Fruit fly (Drosophila melanogaster) whole organism, pupa: ENCODE data around the gene waw.

Experiments
- CG10348 ChIP-seq: fragments of 200-800 bp; sonication (Bioruptor generic); IDR thresholded peaks from 2 replicates; pipeline ENCODE4 v1.3.6; 2022; ENCODE audit warnings: missing biosample characterization, missing genetic modification characterization
- CG12605 ChIP-seq: fragments of 200-800 bp; sonication (Bioruptor generic); IDR thresholded peaks from 2 replicates; pipeline ENCODE4 v1.3.6; 2022; ENCODE audit warnings: missing biosample characterization, missing genetic modification characterization
- CG13204 ChIP-seq: fragments of 200-800 bp; sonication (Bioruptor generic); optimal IDR thresholded peaks from 2 replicates; lab custom pipeline; 2018; ENCODE audit warnings: missing biosample characterization, mild to moderate bottlenecking, missing genetic modification characterization, moderate library complexity
- CG14655 ChIP-seq: fragments of 200-800 bp; sonication (Bioruptor generic); optimal IDR thresholded peaks from 3 replicates; lab custom pipeline; 2017; ENCODE audit warnings: mild to moderate bottlenecking, missing biosample characterization, missing genetic modification reagents, missing genetic modification characterization
- CG15710 ChIP-seq: fragments of 200-800 bp; sonication (Bioruptor generic); optimal IDR thresholded peaks from 2 replicates; lab custom pipeline; 2018; ENCODE audit warnings: missing biosample characterization, mild to moderate bottlenecking, missing genetic modification characterization, moderate library complexity
- CG17806 ChIP-seq: fragments of 200-800 bp; sonication (Bioruptor generic); optimal IDR thresholded peaks from 2 replicates; lab custom pipeline; 2018; ENCODE audit warnings: missing biosample characterization, mild to moderate bottlenecking, missing genetic modification characterization, moderate library complexity
- CG32121 ChIP-seq: fragments of 200-800 bp; sonication (Bioruptor generic); IDR thresholded peaks from 2 replicates; pipeline ENCODE4 v1.3.6; 2022; ENCODE audit warnings: missing biosample characterization, missing genetic modification characterization
- CG34367 ChIP-seq: fragments of 200-800 bp; sonication (Bioruptor generic); optimal IDR thresholded peaks from 2 replicates; lab custom pipeline; 2018; ENCODE audit warnings: missing biosample characterization, mild to moderate bottlenecking, missing genetic modification characterization
- CG4496 ChIP-seq: fragments of 200-800 bp; sonication (Bioruptor generic); IDR thresholded peaks from 3 replicates; pipeline ENCODE4 v1.3.6; 2022; ENCODE audit warnings: missing biosample characterization, missing genetic modification characterization
- CG8159 ChIP-seq: fragments of 200-800 bp; sonication (Bioruptor generic); optimal IDR thresholded peaks from 3 replicates; lab custom pipeline; 2018; ENCODE audit warnings: missing biosample characterization, mild to moderate bottlenecking, missing genetic modification characterization, moderate library complexity
- CG8301 ChIP-seq: fragments of 200-800 bp; sonication (Bioruptor generic); optimal IDR thresholded peaks from 2 replicates; lab custom pipeline; 2018; ENCODE audit warnings: missing biosample characterization, mild to moderate bottlenecking, missing genetic modification characterization
- CG9948 ChIP-seq: fragments of 200-800 bp; sonication (Bioruptor generic); optimal IDR thresholded peaks from 2 replicates; lab custom pipeline; 2018; ENCODE audit warnings: missing biosample characterization, mild to moderate bottlenecking, missing genetic modification characterization, moderate library complexity
- D1 ChIP-seq: fragments of 200-800 bp; sonication (Bioruptor generic); optimal IDR thresholded peaks from 2 replicates; lab custom pipeline; 2018; ENCODE audit warnings: missing biosample characterization, mild to moderate bottlenecking, missing genetic modification characterization, moderate library complexity
- EcR ChIP-seq: fragments of 200-800 bp; sonication (Bioruptor generic); optimal IDR thresholded peaks from 3 replicates; lab custom pipeline; 2019; ENCODE audit warnings: missing biosample characterization, missing genetic modification characterization, mild to moderate bottlenecking, moderate library complexity, missing genetic modification reagents
- Ets98B ChIP-seq: fragments of 200-800 bp; sonication (Bioruptor generic); IDR thresholded peaks from 2 replicates; pipeline ENCODE4 v1.3.6; 2022; ENCODE audit warnings: missing biosample characterization, missing genetic modification characterization
- Pif1A ChIP-seq: fragments of 200-800 bp; sonication (Bioruptor generic); optimal IDR thresholded peaks from 3 replicates; lab custom pipeline; 2016; ENCODE audit warnings: missing biosample characterization, missing genetic modification characterization
- Pif1B ChIP-seq: fragments of 200-800 bp; sonication (Bioruptor generic); optimal IDR thresholded peaks from 3 replicates; lab custom pipeline; 2016; ENCODE audit warnings: missing biosample characterization, missing genetic modification characterization
- Snoo ChIP-seq: fragments of 200-800 bp; sonication (Bioruptor generic); optimal IDR thresholded peaks from 3 replicates; lab custom pipeline; 2017; ENCODE audit warnings: missing biosample characterization, mild to moderate bottlenecking, missing genetic modification characterization, inconsistent platforms
- fd96Ca ChIP-seq: fragments of 200-800 bp; sonication (Bioruptor generic); IDR thresholded peaks from 3 replicates; pipeline ENCODE4 v1.3.6; 2022; ENCODE audit warnings: missing biosample characterization, missing genetic modification characterization
- gl ChIP-seq: fragments of 200-800 bp; sonication (Bioruptor generic); optimal IDR thresholded peaks from 2 replicates; lab custom pipeline; 2018; ENCODE audit warnings: missing biosample characterization, mild to moderate bottlenecking, missing genetic modification characterization
- rn ChIP-seq: fragments of 200-800 bp; sonication (Bioruptor generic); IDR thresholded peaks from 2 replicates; pipeline ENCODE4 v1.3.6; 2022; ENCODE audit warnings: missing biosample characterization, missing genetic modification characterization

Gene waw

DNA sequence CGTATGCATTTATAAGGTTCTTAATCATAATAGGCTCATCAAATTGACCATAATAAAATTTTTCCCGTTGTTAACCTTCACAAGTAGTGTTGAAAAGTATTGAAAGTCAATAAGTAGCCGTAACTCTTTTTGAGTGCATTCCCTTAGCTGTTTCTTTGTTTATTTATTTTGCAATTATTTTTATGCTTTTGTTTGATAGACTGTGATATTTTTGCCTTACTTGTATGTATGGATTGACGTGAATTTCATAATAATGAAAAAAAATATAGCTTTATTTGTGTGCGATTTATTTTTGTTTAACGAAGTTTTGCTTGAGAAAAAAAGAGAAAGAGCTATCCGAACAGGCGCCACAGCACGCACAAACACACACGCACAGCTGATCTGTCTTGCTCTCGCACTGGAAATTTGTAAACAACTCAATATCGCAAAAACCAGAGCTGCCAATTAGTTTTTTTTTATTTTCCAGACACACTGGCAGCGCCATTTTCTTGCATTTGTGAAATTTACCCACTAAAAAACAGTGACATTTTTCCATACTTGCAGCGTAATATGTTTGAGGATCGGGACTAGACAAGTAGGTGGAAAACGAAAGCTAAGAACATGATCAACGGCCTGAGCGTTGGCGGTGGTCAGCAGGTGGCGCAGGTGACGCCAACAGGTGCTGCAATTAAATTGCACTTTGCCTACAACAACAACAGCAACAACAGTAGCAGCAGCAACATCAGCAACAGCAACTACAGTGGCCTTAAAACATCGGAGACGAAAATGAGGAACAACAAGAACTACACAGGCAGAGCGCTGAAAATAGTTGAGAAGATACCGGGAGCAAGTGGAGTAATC, 6.5 kb downstream of the waw start:
- no peak for TF ChIP-seq CG12605 (GFP tag; lab: Robert Waterston, UW)
- no peak for TF ChIP-seq CG14655 (GFP tag; lab: Kevin White, UChicago)
- TF ChIP-seq Snoo (tag; lab: Kevin White, UChicago): no peak
- no peak for TF ChIP-seq gl (tag; lab: Kevin White, UChicago)
- TF ChIP-seq EcR: peak; percentile 29
- no peak for TF ChIP-seq CG15710

DNA sequence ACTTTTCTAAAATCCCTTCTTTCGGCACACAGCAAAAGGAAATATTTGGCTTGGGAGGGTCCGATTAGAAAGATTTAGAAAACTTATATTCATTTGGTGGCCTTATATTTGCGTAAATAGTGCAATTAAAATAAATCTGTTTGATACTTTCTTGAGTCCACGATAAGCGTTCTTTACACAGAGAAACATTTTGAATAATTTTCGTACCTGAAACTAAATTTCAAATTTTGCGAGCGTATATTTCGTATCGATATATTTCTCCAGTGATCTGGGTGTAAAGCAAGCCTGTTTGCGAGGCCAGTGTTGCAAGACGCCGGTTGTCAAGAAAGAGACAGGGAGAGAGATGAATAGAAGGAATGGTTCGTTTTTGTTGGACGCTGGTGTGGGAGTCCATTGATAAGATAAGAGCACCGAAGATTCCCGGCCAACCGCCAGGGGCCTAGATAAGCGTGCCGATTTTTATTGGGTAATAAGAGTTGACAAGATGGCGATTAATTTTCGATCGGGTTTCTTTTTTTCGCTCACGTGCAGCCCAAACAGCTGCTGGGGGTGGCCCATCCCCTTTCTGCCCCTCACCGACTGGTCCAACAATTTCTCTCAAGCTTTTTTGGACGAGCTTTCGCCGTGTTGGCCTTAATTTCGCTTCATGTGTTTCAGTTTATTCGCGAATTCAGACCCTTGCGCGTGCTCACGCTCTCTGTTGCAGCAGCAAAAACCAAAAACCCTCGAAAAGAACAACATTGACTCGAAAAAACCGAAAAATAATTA, 11.0 kb downstream of the waw start, which contains the start of gene slgA:
TSS of gene slgA (plus strand) at position 344 of the 768 bp plus-strand sequence.
- TF ChIP-seq CG10348 (GFP tag; lab: Robert Waterston, UW) (no peak), CG14655 (GFP tag; lab: Kevin White, UChicago) (no peak), Pif1A (GFP tag; lab: Kevin White, UChicago) (no peak), CG4496 (GFP tag; lab: Robert Waterston, UW) (peak; percentile 75), CG34367 (tag; lab: Kevin White, UChicago) (no peak)

DNA sequence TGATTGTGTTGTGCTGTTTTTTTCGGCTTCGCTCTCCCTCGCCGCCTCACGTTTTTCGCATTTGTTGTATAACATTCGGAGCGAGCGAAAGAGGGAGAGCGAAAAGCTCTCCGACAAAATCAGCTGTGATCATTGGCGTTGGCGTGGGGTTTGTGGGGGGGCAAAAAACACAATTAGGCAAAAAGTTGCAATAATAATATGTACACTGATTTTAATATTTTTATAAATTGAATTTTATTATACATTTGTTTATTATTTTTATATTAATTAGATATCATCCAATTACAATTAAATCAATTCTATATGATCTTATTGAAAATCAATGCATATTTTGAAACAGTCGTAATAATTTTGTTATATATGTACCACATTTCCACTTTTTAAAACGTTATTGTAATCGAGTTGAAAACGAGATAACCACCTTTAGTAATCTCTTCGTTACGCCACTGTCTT, 12.8 kb downstream of the waw start:
- peak; percentile 64 for TF ChIP-seq Pif1B
- TF ChIP-seq CG32121 (GFP tag; lab: Robert Waterston, UW): peak; percentile 61
- no peak for TF ChIP-seq CG13204 (GFP tag; lab: Kevin White, UChicago)
- peak; percentile 2 for TF ChIP-seq CG34367 (tag; lab: Kevin White, UChicago)
- TF ChIP-seq CG10348 (GFP tag; lab: Robert Waterston, UW): no peak
- peak; percentile 55 for TF ChIP-seq Pif1A (GFP tag; lab: Kevin White, UChicago)
- TF ChIP-seq CG8301 (tag; lab: Kevin White, UChicago): peak; percentile 65
- no peak for TF ChIP-seq D1 (tag; lab: Kevin White, UChicago)
- TF ChIP-seq CG15710: peak; percentile 57
- TF ChIP-seq EcR: no peak
- TF ChIP-seq CG17806 (tag; lab: Kevin White, UChicago): peak; percentile 47
- peak; percentile 74 for TF ChIP-seq CG14655 (GFP tag; lab: Kevin White, UChicago)
- TF ChIP-seq CG12605 (GFP tag; lab: Robert Waterston, UW): no peak
- TF ChIP-seq CG9948: peak; percentile 53
- no peak for TF ChIP-seq gl (tag; lab: Kevin White, UChicago)
- TF ChIP-seq fd96Ca (GFP tag; lab: Robert Waterston, UW): 0 out of 3 replicates have a peak, but pooled peaks have one; percentile 5
- TF ChIP-seq Snoo (tag; lab: Kevin White, UChicago): peak; percentile 51
- TF ChIP-seq CG8159: peak; percentile 68
- no peak for TF ChIP-seq rn (GFP tag; lab: Robert Waterston, UW)
- TF ChIP-seq Ets98B (GFP tag; lab: Robert Waterston, UW): peak; percentile 69
- no peak for TF ChIP-seq CG4496 (GFP tag; lab: Robert Waterston, UW)

DNA sequence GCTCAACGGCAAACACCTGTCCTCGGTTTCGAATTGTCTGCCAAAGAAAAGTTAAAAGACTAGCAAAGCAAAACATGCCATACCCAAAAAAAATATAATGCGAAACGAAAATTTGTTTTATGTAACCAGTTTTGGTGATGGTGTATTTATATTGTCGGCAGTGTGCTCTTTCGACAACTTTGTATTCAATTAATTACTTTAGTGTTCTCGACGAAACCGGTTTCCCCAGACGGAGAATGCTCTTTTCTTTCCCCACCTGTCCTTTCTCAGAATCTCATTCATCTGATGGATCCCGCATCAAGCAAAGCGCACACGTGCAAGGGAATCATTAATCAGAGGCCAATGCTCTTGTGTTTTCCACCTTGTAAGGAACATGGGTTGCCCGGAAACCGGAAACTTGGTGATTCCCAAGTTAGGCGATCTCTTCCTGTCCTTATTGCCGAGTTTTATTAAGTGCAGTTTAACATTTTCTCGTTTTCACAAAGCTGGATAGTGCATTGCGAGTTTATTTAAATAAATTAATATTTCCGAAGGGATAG, 15.6 kb downstream of the waw start:
- TF ChIP-seq EcR (peak; percentile 87), CG8159 (no peak)
- TF ChIP-seq, all 21 proteins: peak for 1

DNA sequence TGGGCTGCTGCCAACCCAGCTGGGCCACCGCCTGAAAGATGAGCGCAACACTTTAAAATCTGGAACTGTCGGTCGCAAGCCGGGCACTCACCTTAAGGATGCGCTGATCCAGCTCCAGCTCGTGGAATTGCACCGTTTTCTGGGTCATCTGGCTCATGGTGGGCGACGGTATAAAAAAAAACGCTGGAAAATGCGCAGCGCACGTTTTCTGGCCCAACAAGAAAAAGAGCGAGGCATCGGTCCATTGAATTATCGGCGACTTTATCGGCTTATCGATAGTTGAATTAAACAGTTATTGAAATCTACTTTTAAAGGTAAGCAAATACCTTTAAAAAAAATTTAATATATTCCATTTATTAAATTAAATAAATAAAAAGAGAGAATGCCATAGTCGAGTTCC, 24.9 kb downstream of the waw start, which contains the start of gene Ddx56:
TSS of gene Ddx56 (minus strand) at position 252 of the 400 bp plus-strand sequence.
- no peak for TF ChIP-seq CG13204 (GFP tag; lab: Kevin White, UChicago)
- no peak for TF ChIP-seq CG8301 (tag; lab: Kevin White, UChicago)
- no peak for TF ChIP-seq CG14655 (GFP tag; lab: Kevin White, UChicago)

DNA sequence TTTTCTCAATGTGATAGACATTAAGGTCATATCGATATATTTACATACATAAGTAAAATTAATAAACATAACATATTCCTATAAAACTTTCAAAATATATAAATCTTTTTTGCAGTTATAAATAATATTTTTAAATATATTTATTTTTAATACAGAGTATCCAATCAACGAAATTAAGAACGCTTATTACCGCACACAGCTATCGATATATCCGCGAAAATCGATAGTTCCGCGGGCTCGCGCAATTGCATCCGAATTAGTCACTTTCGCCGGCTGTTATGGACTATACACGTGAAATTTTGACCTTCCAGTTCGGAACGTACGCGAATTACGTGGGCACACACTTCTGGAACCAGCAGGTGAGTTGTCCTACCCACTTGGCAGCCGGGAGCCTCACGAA, 25.9 kb downstream of the waw start, which contains the start of gene mst:
TSS of gene mst (plus strand) at position 244 of the 400 bp plus-strand sequence.
- TF ChIP-seq CG17806 (tag; lab: Kevin White, UChicago) (no peak), CG32121 (GFP tag; lab: Robert Waterston, UW) (no peak), fd96Ca (GFP tag; lab: Robert Waterston, UW) (no peak), Pif1B (no peak), rn (GFP tag; lab: Robert Waterston, UW) (no peak), CG12605 (GFP tag; lab: Robert Waterston, UW) (no peak), CG14655 (GFP tag; lab: Kevin White, UChicago) (no peak), Ets98B (GFP tag; lab: Robert Waterston, UW) (no peak)
